Worm (Caenorhabditis elegans) whole organism, young adult: ENCODE data around the gene thn-1.
A peak's percentile ranks its signal among the peaks of the same experiment; 100 is the strongest.

ENCODE experiments used
- B0019.2 ChIP-seq: fragments of 200-800 bp; sonication (Bioruptor generic); conservative IDR thresholded peaks from 2 replicates; pipeline ENCODE4 v1.3.6; 2022; ENCODE audit warnings: missing genetic modification reagents, missing genetic modification characterization, missing compliant biosample characterization
- C06A6.2 ChIP-seq: fragments of 200-800 bp; sonication (Bioruptor generic); conservative IDR thresholded peaks from 2 replicates; pipeline ENCODE4 v1.3.6; 2022; ENCODE audit warnings: missing genetic modification characterization, missing compliant biosample characterization
- D2030.7 ChIP-seq: fragments of 200-800 bp; sonication (Bioruptor generic); IDR thresholded peaks from 2 replicates; pipeline ENCODE4 v1.3.6; 2022; ENCODE audit warnings: missing genetic modification reagents, missing genetic modification characterization, missing compliant biosample characterization
- F23B12.7 ChIP-seq: sonication (generic microtip); optimal IDR thresholded peaks from 2 replicates; lab custom pipeline; 2017; ENCODE audit warnings: missing genetic modification characterization, mild to moderate bottlenecking, missing compliant biosample characterization, antibody characterized with exemption, moderate library complexity; ENCODE audit not compliant: insufficient read depth
- F33H1.4 ChIP-seq: fragments of 200-800 bp; sonication (Bioruptor generic); IDR thresholded peaks from 2 replicates; pipeline ENCODE4 v1.3.6; 2022; ENCODE audit warnings: missing genetic modification reagents, missing genetic modification characterization, missing compliant biosample characterization
- F37B4.10 ChIP-seq: fragments of 200-800 bp; sonication (Bioruptor generic); IDR thresholded peaks from 2 replicates; pipeline ENCODE4 v1.3.6; 2022; ENCODE audit warnings: missing genetic modification characterization, missing compliant biosample characterization
- F55B11.4 ChIP-seq: sonication (generic microtip); optimal IDR thresholded peaks from 2 replicates; lab custom pipeline; 2016; ENCODE audit warnings: missing compliant biosample characterization, missing genetic modification characterization, borderline replicate concordance; ENCODE audit not compliant: insufficient read depth
- F57C9.4 ChIP-seq: sonication (generic microtip); optimal IDR thresholded peaks from 2 replicates; lab custom pipeline; 2017; ENCODE audit warnings: mild to moderate bottlenecking, missing genetic modification characterization, missing compliant biosample characterization
- Y79H2A.3 ChIP-seq: fragments of 200-800 bp; sonication (Bioruptor generic); conservative IDR thresholded peaks from 2 replicates; pipeline ENCODE4 v1.3.6; 2022; ENCODE audit warnings: missing genetic modification reagents, missing genetic modification characterization, missing compliant biosample characterization
- aptf-3 ChIP-seq: fragments of 200-800 bp; sonication (Bioruptor generic); IDR thresholded peaks from 2 replicates; pipeline ENCODE4 v1.3.6; 2022; ENCODE audit warnings: missing genetic modification characterization, missing compliant biosample characterization
- attf-5 ChIP-seq: fragments of 200-800 bp; sonication (Bioruptor generic); optimal IDR thresholded peaks from 2 replicates; lab custom pipeline; 2018; ENCODE audit warnings: mild to moderate bottlenecking, missing genetic modification characterization, missing compliant biosample characterization
- bed-1 ChIP-seq: fragments of 200-800 bp; sonication (Bioruptor generic); IDR thresholded peaks from 2 replicates; pipeline ENCODE4 v1.3.6; 2022; ENCODE audit warnings: missing genetic modification reagents, missing genetic modification characterization, missing compliant biosample characterization
- ceh-100 ChIP-seq: fragments of 200-800 bp; sonication (Bioruptor generic); IDR thresholded peaks from 2 replicates; pipeline ENCODE4 v1.3.6; 2022; ENCODE audit warnings: missing genetic modification reagents, missing genetic modification characterization, missing compliant biosample characterization
- ceh-58 ChIP-seq: fragments of 200-800 bp; sonication (Bioruptor generic); IDR thresholded peaks from 2 replicates; pipeline ENCODE4 v1.3.6; 2022; ENCODE audit warnings: missing genetic modification characterization, missing compliant biosample characterization
- die-1 ChIP-seq: sonication (generic microtip); optimal IDR thresholded peaks from 2 replicates; lab custom pipeline; 2016; ENCODE audit warnings: missing genotype, mild to moderate bottlenecking, missing genetic modification characterization, missing compliant biosample characterization
- dox-1 ChIP-seq: fragments of 200-800 bp; sonication (Bioruptor generic); IDR thresholded peaks from 2 replicates; pipeline ENCODE4 v1.3.6; 2022; ENCODE audit warnings: missing genetic modification reagents, missing genetic modification characterization, missing compliant biosample characterization
- efl-1 ChIP-seq: fragments of 150-350 bp; optimal IDR thresholded peaks from 2 replicates; lab custom pipeline; 2014; ENCODE audit warnings: missing biosample characterization, missing genetic modification reagents, missing genetic modification characterization
- egrh-3 ChIP-seq: fragments of 200-800 bp; sonication (Bioruptor generic); IDR thresholded peaks from 2 replicates; pipeline ENCODE4 v1.3.6; 2022; ENCODE audit warnings: missing genetic modification reagents, missing genetic modification characterization, missing compliant biosample characterization
- ets-4 ChIP-seq: fragments of 200-800 bp; sonication (Bioruptor generic); optimal IDR thresholded peaks from 2 replicates; lab custom pipeline; 2018; ENCODE audit warnings: mild to moderate bottlenecking, missing genetic modification characterization, missing compliant biosample characterization
- fkh-3 ChIP-seq: sonication (generic microtip); optimal IDR thresholded peaks from 2 replicates; lab custom pipeline; 2016; ENCODE audit warnings: mild to moderate bottlenecking, missing genetic modification characterization, missing compliant biosample characterization
- him-1 ChIP-seq: sonication (generic microtip); optimal IDR thresholded peaks from 2 replicates; lab custom pipeline; 2016; ENCODE audit warnings: missing genotype, missing genetic modification reagents, missing genetic modification characterization, missing compliant biosample characterization
- hmg-1.2 ChIP-seq: fragments of 200-800 bp; sonication (Bioruptor generic); IDR thresholded peaks from 2 replicates; pipeline ENCODE4 v1.3.6; 2022; ENCODE audit warnings: missing genetic modification reagents, missing genetic modification characterization, missing compliant biosample characterization
- lag-1 ChIP-seq: fragments of 200-800 bp; sonication (Bioruptor generic); IDR thresholded peaks from 2 replicates; pipeline ENCODE4 v1.3.6; 2022; ENCODE audit warnings: missing genetic modification reagents, missing genetic modification characterization, missing compliant biosample characterization
- let-607 ChIP-seq, 2 experiments: fragments of 200-800 bp in 1 of 2; sonication (Bioruptor generic) in 1 of 2; sonication (generic microtip) in 1 of 2; optimal IDR thresholded peaks; 2 replicates each; lab custom pipeline; 2016 to 2018; ENCODE audit warnings: mild to moderate bottlenecking in 2 of 2, missing compliant biosample characterization in 2 of 2, missing genetic modification characterization in 2 of 2, moderate library complexity in 2 of 2, missing genotype in 1 of 2
- lin-26 ChIP-seq: fragments of 200-800 bp; sonication (Bioruptor generic); IDR thresholded peaks from 2 replicates; pipeline ENCODE4 v1.3.6; 2022; ENCODE audit warnings: missing genetic modification reagents, missing genetic modification characterization, missing compliant biosample characterization
- lin-35 ChIP-seq, 3 experiments: fragments of 150-350 bp in 2 of 3; sonication (generic microtip) in 1 of 3; optimal IDR thresholded peaks; 2 replicates each; lab custom pipeline; 2014 to 2018; ENCODE audit warnings: missing biosample characterization in 3 of 3, missing genetic modification characterization in 3 of 3, missing genetic modification reagents in 3 of 3
- lin-54 ChIP-seq: fragments of 200-800 bp; sonication (Bioruptor generic); optimal IDR thresholded peaks from 2 replicates; lab custom pipeline; 2018; ENCODE audit warnings: mild to moderate bottlenecking, missing genetic modification characterization, missing compliant biosample characterization
- madf-10 ChIP-seq: sonication (generic microtip); optimal IDR thresholded peaks from 2 replicates; lab custom pipeline; 2016; ENCODE audit warnings: mild to moderate bottlenecking, missing genetic modification characterization, missing compliant biosample characterization
- madf-6 ChIP-seq: fragments of 200-800 bp; sonication (Bioruptor generic); IDR thresholded peaks from 2 replicates; pipeline ENCODE4 v1.3.6; 2022; ENCODE audit warnings: missing genetic modification reagents, missing genetic modification characterization, missing compliant biosample characterization
- madf-8 ChIP-seq: fragments of 200-800 bp; sonication (Bioruptor generic); conservative IDR thresholded peaks from 2 replicates; pipeline ENCODE4 v1.3.6; 2022; ENCODE audit warnings: missing genetic modification reagents, missing genetic modification characterization, missing compliant biosample characterization
- mes-4 ChIP-seq: sonication (generic microtip); optimal IDR thresholded peaks from 2 replicates; lab custom pipeline; 2016; ENCODE audit warnings: missing genotype, missing genetic modification characterization, missing compliant biosample characterization
- nfya-1 ChIP-seq: sonication (generic microtip); optimal IDR thresholded peaks from 2 replicates; lab custom pipeline; 2017; ENCODE audit warnings: antibody characterized with exemption, missing compliant biosample characterization, missing genetic modification characterization, borderline replicate concordance; ENCODE audit not compliant: insufficient read depth
- nhr-27 ChIP-seq: fragments of 200-800 bp; sonication (Bioruptor generic); optimal IDR thresholded peaks from 2 replicates; lab custom pipeline; 2018; ENCODE audit warnings: mild to moderate bottlenecking, missing genetic modification characterization, moderate library complexity, missing compliant biosample characterization
- nhr-80 ChIP-seq: sonication (generic microtip); optimal IDR thresholded peaks from 2 replicates; lab custom pipeline; 2016; ENCODE audit warnings: missing genetic modification characterization, missing compliant biosample characterization
- rpc-1 ChIP-seq, 2 experiments: fragments of 150-350 bp in 1 of 2; sonication (generic microtip) in 1 of 2; optimal IDR thresholded peaks; 2 replicates each; lab custom pipeline; 2014 to 2018; ENCODE audit warnings: missing biosample characterization in 1 of 2, missing genetic modification characterization in 1 of 2, missing genetic modification reagents in 1 of 2, missing genotype in 1 of 2
- snpc-4 ChIP-seq, 5 experiments: fragments of 150-350 bp in 1 of 5; sonication (generic microtip) in 4 of 5; optimal IDR thresholded peaks; 2 replicates each; lab custom pipeline; 2014 to 2018; ENCODE audit warnings: missing genetic modification characterization in 5 of 5, missing biosample characterization in 3 of 5, antibody characterized with exemption in 2 of 5, mild to moderate bottlenecking in 2 of 5, missing compliant biosample characterization in 2 of 5, missing genotype in 2 of 5, moderate library complexity in 2 of 5, missing genetic modification reagents in 1 of 5
- somi-1 ChIP-seq: fragments of 200-800 bp; sonication (Bioruptor generic); optimal IDR thresholded peaks from 2 replicates; lab custom pipeline; 2018; ENCODE audit warnings: mild to moderate bottlenecking, missing genetic modification characterization, missing compliant biosample characterization
- tbp1 ChIP-seq: fragments of 200-800 bp; sonication (Bioruptor generic); optimal IDR thresholded peaks from 2 replicates; lab custom pipeline; 2018; ENCODE audit warnings: mild to moderate bottlenecking, missing genetic modification characterization, missing compliant biosample characterization
- unc-62 ChIP-seq: fragments of 150-350 bp; optimal IDR thresholded peaks from 2 replicates; lab custom pipeline; 2014; ENCODE audit warnings: missing biosample characterization, missing genetic modification reagents, missing genetic modification characterization
- ztf-22 ChIP-seq: fragments of 200-800 bp; sonication (Bioruptor generic); optimal IDR thresholded peaks from 2 replicates; lab custom pipeline; 2018; ENCODE audit warnings: mild to moderate bottlenecking, missing genetic modification characterization, moderate library complexity, missing compliant biosample characterization

thn-1 gene

ce11 chrIV:12330840-12331359 lies 49.0 kb upstream of the thn-1 start, which contains the start of gene ufd-1 (continued):
- TF ChIP-seq mes-4 (tag; lab: Kevin White, UChicago) (no peak), snpc-4 (GFP tag; optimal IDR thresholded peaks at IDR 0.05; lab: Kevin White, UChicago) (no peak), snpc-4 (tag; optimal IDR thresholded peaks at IDR 0.05; lab: Kevin White, UChicago) (peak in 1 of 4 experiments; percentile 30), lag-1 (no peak), madf-10 (tag; lab: Kevin White, UChicago) (no peak), attf-5 (peak; percentile 3), him-1 (tag; lab: Kevin White, UChicago) (no peak), bed-1 (GFP tag; lab: Robert Waterston, UW) (no peak), somi-1 (GFP tag; lab: Kevin White, UChicago) (no peak), C06A6.2 (GFP tag; lab: Robert Waterston, UW) (no peak), F23B12.7 (peak; percentile 20), ztf-22 (GFP tag; lab: Kevin White, UChicago) (no peak)

ce11 chrIV:12334142-12334541 lies 45.7 kb upstream of the thn-1 start:
- no peak for TF ChIP-seq F57C9.4 (tag; lab: Kevin White, UChicago)
- TF ChIP-seq F55B11.4, result no peak
- TF ChIP-seq madf-6, result 0 out of 2 replicates have a peak, but pooled peaks have one; percentile 1
- TF ChIP-seq hmg-1.2 (GFP tag; lab: Robert Waterston, UW), result 0 out of 2 replicates have a peak, but pooled peaks have one; percentile 4
- TF ChIP-seq fkh-3 (tag; lab: Kevin White, UChicago), result no peak
- TF ChIP-seq rpc-1 (optimal IDR thresholded peaks at IDR 0.05; lab: Kevin White, UChicago), result no peak
- TF ChIP-seq rpc-1 (tag; optimal IDR thresholded peaks at IDR 0.05; lab: Kevin White, UChicago), result no peak
- TF ChIP-seq aptf-3 (GFP tag; lab: Robert Waterston, UW), result no peak
- TF ChIP-seq nhr-27 (tag; lab: Kevin White, UChicago), result no peak
- TF ChIP-seq nfya-1 (tag; lab: Kevin White, UChicago), result no peak
- no peak for TF ChIP-seq madf-8 (GFP tag; lab: Robert Waterston, UW)
- peak; percentile 29; the same call in 1 of the 2 replicates for TF ChIP-seq dox-1
- no peak for TF ChIP-seq F37B4.10 (GFP tag; lab: Robert Waterston, UW)
- peak; percentile 73 for TF ChIP-seq nhr-80 (tag; lab: Kevin White, UChicago)
- TF ChIP-seq egrh-3, result no peak
- TF ChIP-seq D2030.7, result no peak
- TF ChIP-seq Y79H2A.3 (GFP tag; lab: Robert Waterston, UW), result no peak
- TF ChIP-seq, all 124 proteins: peak for 4

- TF ChIP-seq lin-26 (GFP tag; lab: Robert Waterston, UW) (no peak), F33H1.4 (no peak), lin-35 (GFP tag; optimal IDR thresholded peaks at IDR 0.05; lab: Kevin White, UChicago) (peak in 1 of 3 experiments; percentile 25), ceh-100 (no peak), ceh-58 (GFP tag; lab: Robert Waterston, UW) (no peak), lag-1 (no peak), tbp1 (GFP tag; lab: Kevin White, UChicago) (no peak), B0019.2 (GFP tag; lab: Robert Waterston, UW) (0 out of 2 replicates have a peak, but pooled peaks have one; percentile 18), him-1 (tag; lab: Kevin White, UChicago) (no peak), F57C9.4 (tag; lab: Kevin White, UChicago) (no peak), ets-4 (GFP tag; lab: Kevin White, UChicago) (no peak), efl-1 (peak; percentile 37), unc-62 (no peak), let-607 (tag; optimal IDR thresholded peaks at IDR 0.05; lab: Kevin White, UChicago) (no peak), attf-5 (no peak), die-1 (tag; lab: Kevin White, UChicago) (no peak), lin-54 (GFP tag; lab: Kevin White, UChicago) (peak; percentile 26)
These were observed 45.2 kb upstream of the thn-1 start for ce11 chrIV:12334708-12335107.
